Fruit fly (Drosophila melanogaster): Measurements from ENCODE around the gene dock.

The dock gene

dm6 chr2L:867899-868605 lies 42.3 kb downstream of the dock start, which contains the start of gene aru (continued):
- TF ChIP-seq Dif (GFP tag; optimal IDR thresholded peaks at IDR 0.05; ENCODE audit: partially characterized antibody): peak; percentile 82

dm6 chr2L:868961-869360 lies 43.2 kb downstream of the dock start:
- TF ChIP-seq pan (optimal IDR thresholded peaks at IDR 0.05): no peak
- TF ChIP-seq Jra (GFP tag; optimal IDR thresholded peaks at IDR 0.05): no peak

dm6 chr2L:869497-870040 lies 43.8 kb downstream of the dock start, which contains the start of gene dbe:
TSS of gene dbe (minus strand) at chr2L:869857.
- TF ChIP-seq foxo (GFP tag; optimal IDR thresholded peaks at IDR 0.05): peak in 1 of 2 experiments; percentile 56
- TF ChIP-seq Vsx2 (GFP tag; optimal IDR thresholded peaks at IDR 0.05; ENCODE audit: partially characterized antibody): no peak
- TF ChIP-seq Hr83 (GFP tag; optimal IDR thresholded peaks at IDR 0.05; ENCODE audit: poor library complexity, severe bottlenecking): peak; percentile 19
- no peak for TF ChIP-seq sage (GFP tag; optimal IDR thresholded peaks at IDR 0.05)
- TF ChIP-seq h (GFP tag; optimal IDR thresholded peaks at IDR 0.05): no peak
- no peak for TF ChIP-seq rgr (GFP tag; optimal IDR thresholded peaks at IDR 0.05)
- TF ChIP-seq pan (optimal IDR thresholded peaks at IDR 0.05): no peak
- TF ChIP-seq Dfd (GFP tag; optimal IDR thresholded peaks at IDR 0.05): no peak
- no peak for TF ChIP-seq usp (GFP tag; optimal IDR thresholded peaks at IDR 0.05)
- peak; percentile 25 for TF ChIP-seq Sp1 (GFP tag; optimal IDR thresholded peaks at IDR 0.05)
- peak; percentile 38 for TF ChIP-seq HLH106 (tag; optimal IDR thresholded peaks at IDR 0.05)

- no peak for TF ChIP-seq Hr83 (GFP tag; optimal IDR thresholded peaks at IDR 0.05; ENCODE audit: poor library complexity, severe bottlenecking)
- TF ChIP-seq Dfd (GFP tag; optimal IDR thresholded peaks at IDR 0.05): no peak
- no peak for TF ChIP-seq GATAd (GFP tag; optimal IDR thresholded peaks at IDR 0.05)
- no peak for TF ChIP-seq CG32264 (GFP tag; optimal IDR thresholded peaks at IDR 0.05)
- TF ChIP-seq Vsx2 (GFP tag; optimal IDR thresholded peaks at IDR 0.05; ENCODE audit: partially characterized antibody): peak; percentile 39
- TF ChIP-seq Abd-B (GFP tag; optimal IDR thresholded peaks at IDR 0.05): no peak
- no peak for TF ChIP-seq sage (GFP tag; optimal IDR thresholded peaks at IDR 0.05)
- TF ChIP-seq CG9705 (GFP tag; optimal IDR thresholded peaks at IDR 0.05): no peak
- no peak for TF ChIP-seq usp (GFP tag; optimal IDR thresholded peaks at IDR 0.05)
- TF ChIP-seq ey (GFP tag; optimal IDR thresholded peaks at IDR 0.05): no peak
- peak; percentile 44 for TF ChIP-seq Dif (GFP tag; optimal IDR thresholded peaks at IDR 0.05; ENCODE audit: partially characterized antibody)
- TF ChIP-seq psq (GFP tag; optimal IDR thresholded peaks at IDR 0.05): no peak
- no peak for TF ChIP-seq h (GFP tag; optimal IDR thresholded peaks at IDR 0.05)
- no peak for TF ChIP-seq foxo (GFP tag; optimal IDR thresholded peaks at IDR 0.05)
- no peak for TF ChIP-seq rgr (GFP tag; optimal IDR thresholded peaks at IDR 0.05)
- TF ChIP-seq brk (GFP tag; optimal IDR thresholded peaks at IDR 0.05): no peak
- TF ChIP-seq Sp1 (GFP tag; optimal IDR thresholded peaks at IDR 0.05): no peak
- TF ChIP-seq dl (GFP tag; optimal IDR thresholded peaks at IDR 0.05; ENCODE audit: insufficient read depth in 1 of 2, partially characterized antibody in 2 of 2): peak in 1 of 2 experiments; percentile 24
- TF ChIP-seq Jra (GFP tag; optimal IDR thresholded peaks at IDR 0.05): no peak
- no peak for TF ChIP-seq CrebA (GFP tag; optimal IDR thresholded peaks at IDR 0.05; ENCODE audit: borderline replicate concordance)
- no peak for TF ChIP-seq jim (GFP tag; optimal IDR thresholded peaks at IDR 0.05)
- no peak for TF ChIP-seq br (GFP tag; optimal IDR thresholded peaks at IDR 0.05)
- no peak for TF ChIP-seq tai (GFP tag; optimal IDR thresholded peaks at IDR 0.05)
- no peak for TF ChIP-seq fru (GFP tag; optimal IDR thresholded peaks at IDR 0.05)
- no peak for TF ChIP-seq OdsH (GFP tag; optimal IDR thresholded peaks at IDR 0.05)
- TF ChIP-seq N (GFP tag; optimal IDR thresholded peaks at IDR 0.05): no peak
Measured at dm6 chr2L:870285-870684, 44.5 kb downstream of the dock start, which contains the start of gene PNUTS. TSS of gene PNUTS (plus strand) at chr2L:870465.

dm6 chr2L:870749-871418 lies 45.1 kb downstream of the dock start:
- TF ChIP-seq Jra (GFP tag; optimal IDR thresholded peaks at IDR 0.05) (no peak), sage (GFP tag; optimal IDR thresholded peaks at IDR 0.05) (no peak), HLH106 (tag; optimal IDR thresholded peaks at IDR 0.05) (peak; percentile 71), tai (GFP tag; optimal IDR thresholded peaks at IDR 0.05) (no peak), psq (GFP tag; optimal IDR thresholded peaks at IDR 0.05) (peak; percentile 66), Abd-B (GFP tag; optimal IDR thresholded peaks at IDR 0.05) (no peak), jim (GFP tag; optimal IDR thresholded peaks at IDR 0.05) (no peak), Hnf4 (GFP tag; optimal IDR thresholded peaks at IDR 0.05) (peak; percentile 63), brk (GFP tag; optimal IDR thresholded peaks at IDR 0.05) (no peak), h (GFP tag; optimal IDR thresholded peaks at IDR 0.05) (peak; percentile 77), Mio (GFP tag; optimal IDR thresholded peaks at IDR 0.05) (peak; percentile 54), Dfd (GFP tag; optimal IDR thresholded peaks at IDR 0.05) (no peak), foxo (GFP tag; optimal IDR thresholded peaks at IDR 0.05) (peak in 1 of 2 experiments; percentile 74), usp (GFP tag; optimal IDR thresholded peaks at IDR 0.05) (no peak), pan (optimal IDR thresholded peaks at IDR 0.05) (no peak), Hr78 (GFP tag; optimal IDR thresholded peaks at IDR 0.05) (no peak), rgr (GFP tag; optimal IDR thresholded peaks at IDR 0.05) (peak; percentile 79), CG9705 (GFP tag; optimal IDR thresholded peaks at IDR 0.05) (peak; percentile 28), dsf (GFP tag; optimal IDR thresholded peaks at IDR 0.05; ENCODE audit: borderline replicate concordance) (no peak), Myc (optimal IDR thresholded peaks at IDR 0.05) (peak; percentile 8), CG32264 (GFP tag; optimal IDR thresholded peaks at IDR 0.05) (peak; percentile 7), N (GFP tag; optimal IDR thresholded peaks at IDR 0.05) (no peak), lola (GFP tag; optimal IDR thresholded peaks at IDR 0.05) (no peak), ey (GFP tag; optimal IDR thresholded peaks at IDR 0.05) (peak; percentile 73), fru (GFP tag; optimal IDR thresholded peaks at IDR 0.05) (peak; percentile 61), OdsH (GFP tag; optimal IDR thresholded peaks at IDR 0.05) (peak; percentile 40), Dif (GFP tag; optimal IDR thresholded peaks at IDR 0.05; ENCODE audit: partially characterized antibody) (peak; percentile 58), CrebA (GFP tag; optimal IDR thresholded peaks at IDR 0.05; ENCODE audit: borderline replicate concordance) (peak; percentile 95)

All from whole organism, wandering third instar larva.